Worm (Caenorhabditis elegans) whole organism, L2 larva: ENCODE measurements around the gene C08B6.14.

Experiments
- F13H6.1 ChIP-seq: sonication (generic microtip); optimal IDR thresholded peaks from 2 replicates; lab custom pipeline; 2016; ENCODE audit warnings: missing genetic modification characterization, missing compliant biosample characterization
- alr-1 ChIP-seq: fragments of 150-350 bp; optimal IDR thresholded peaks from 2 replicates; lab custom pipeline; 2014; ENCODE audit warnings: missing biosample characterization, missing genetic modification characterization
- ceh-16 ChIP-seq: fragments of 150-350 bp; optimal IDR thresholded peaks from 2 replicates; lab custom pipeline; 2014; ENCODE audit warnings: missing biosample characterization, missing genetic modification characterization
- egl-27 ChIP-seq: sonication (generic microtip); optimal IDR thresholded peaks from 3 replicates; lab custom pipeline; 2017; ENCODE audit warnings: missing biosample characterization, missing genetic modification reagents, missing genetic modification characterization
- lin-11 ChIP-seq: fragments of 150-350 bp; sonication (generic microtip); optimal IDR thresholded peaks from 2 replicates; lab custom pipeline; 2014; ENCODE audit warnings: missing biosample characterization, missing genetic modification characterization, inconsistent platforms, mixed read lengths
- lin-13 ChIP-seq: fragments of 150-350 bp; optimal IDR thresholded peaks from 2 replicates; lab custom pipeline; 2014; ENCODE audit warnings: missing biosample characterization, missing genetic modification reagents, missing genetic modification characterization
- lin-39 ChIP-seq: fragments of 150-350 bp; optimal IDR thresholded peaks from 2 replicates; lab custom pipeline; 2014; ENCODE audit warnings: missing biosample characterization, missing genetic modification reagents, missing genetic modification characterization
- nhr-10 ChIP-seq: sonication (generic microtip); optimal IDR thresholded peaks from 2 replicates; lab custom pipeline; 2017; ENCODE audit warnings: missing biosample characterization, missing genetic modification characterization
- nhr-12 ChIP-seq: fragments of 150-350 bp; optimal IDR thresholded peaks from 2 replicates; lab custom pipeline; 2014; ENCODE audit warnings: missing biosample characterization, missing genetic modification characterization
- nhr-23 ChIP-seq: fragments of 150-350 bp; optimal IDR thresholded peaks from 2 replicates; lab custom pipeline; 2014; ENCODE audit warnings: missing biosample characterization, missing genetic modification reagents, missing genetic modification characterization
- sem-4 ChIP-seq: fragments of 150-350 bp; optimal IDR thresholded peaks from 2 replicates; lab custom pipeline; 2014; ENCODE audit warnings: missing biosample characterization, missing genetic modification reagents, missing genetic modification characterization
- unc-39 ChIP-seq: fragments of 150-350 bp; optimal IDR thresholded peaks from 2 replicates; lab custom pipeline; 2014; ENCODE audit warnings: missing biosample characterization, missing genetic modification characterization
- zag-1 ChIP-seq: fragments of 150-350 bp; optimal IDR thresholded peaks from 2 replicates; lab custom pipeline; 2014; ENCODE audit warnings: missing biosample characterization, missing genetic modification characterization

DNA sequence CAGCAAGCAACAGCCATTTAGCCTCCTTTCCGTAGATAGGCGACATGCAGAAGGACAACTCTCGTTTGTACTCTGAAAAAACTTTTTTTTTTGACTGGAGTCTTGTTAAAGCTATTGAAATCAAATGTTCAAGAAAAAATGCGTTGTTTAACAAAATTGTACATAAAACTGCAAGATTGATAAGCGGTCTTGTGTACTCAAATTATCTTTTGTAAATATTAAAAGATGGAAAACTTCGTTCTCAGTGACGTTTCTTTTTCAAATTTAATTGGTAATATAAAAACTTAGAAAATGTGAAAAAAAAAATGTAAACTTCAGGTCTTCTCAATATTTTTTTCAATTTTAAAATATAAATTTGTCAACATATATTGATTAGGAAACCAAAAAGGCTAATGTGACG, 9.3 kb upstream of the C08B6.14 start:
- TF ChIP-seq alr-1 (tag; lab: Kevin White, UChicago): no peak
- TF ChIP-seq nhr-12: no peak
- TF ChIP-seq egl-27 (tag; lab: Kevin White, UChicago): no peak
- TF ChIP-seq lin-11: no peak
- no peak for TF ChIP-seq lin-13
- no peak for TF ChIP-seq unc-39
- no peak for TF ChIP-seq nhr-10 (tag; lab: Kevin White, UChicago)
- no peak for TF ChIP-seq ceh-16 (tag; lab: Kevin White, UChicago)
- TF ChIP-seq lin-39 (tag; lab: Kevin White, UChicago): no peak
- no peak for TF ChIP-seq zag-1 (tag; lab: Kevin White, UChicago)
- TF ChIP-seq nhr-23 (tag; lab: Kevin White, UChicago): no peak
- TF ChIP-seq sem-4: no peak
- no peak for TF ChIP-seq F13H6.1 (tag; lab: Kevin White, UChicago)
